Worm (Caenorhabditis elegans) whole organism, midembryonic: Measurements from ENCODE around the gene lsy-13.
A peak's percentile ranks its signal among the peaks of the same experiment; 100 is the strongest.
"Not testable (repeated sequence)": the region's sequence is repeated elsewhere in the genome, so short reads cannot be mapped to it uniquely, and the experiment has no call there.

Source experiments
- T22C8.4 ChIP-seq: fragments of 200-800 bp; sonication (Bioruptor generic); IDR thresholded peaks from 2 replicates; pipeline ENCODE4 v1.3.6; 2022; ENCODE audit warnings: missing genetic modification characterization, missing compliant biosample characterization
- cog-1 ChIP-seq: sonication (generic microtip); optimal IDR thresholded peaks from 2 replicates; lab custom pipeline; 2016; ENCODE audit warnings: missing genetic modification characterization, missing compliant biosample characterization
- flt-1 ChIP-seq: fragments of 200-800 bp; sonication (Bioruptor generic); IDR thresholded peaks from 2 replicates; pipeline ENCODE4 v1.3.6; 2022; ENCODE audit warnings: missing genetic modification characterization, missing compliant biosample characterization
- klf-2 ChIP-seq: fragments of 200-800 bp; sonication (Bioruptor generic); conservative IDR thresholded peaks from 2 replicates; pipeline ENCODE4 v1.3.6; 2022; ENCODE audit warnings: missing genetic modification reagents, missing genetic modification characterization, missing compliant biosample characterization
- med-1 ChIP-seq: sonication (generic microtip); optimal IDR thresholded peaks from 2 replicates; lab custom pipeline; 2017; ENCODE audit warnings: missing genetic modification characterization, mild to moderate bottlenecking, missing compliant biosample characterization, antibody characterized with exemption, missing genetic modification reagents; ENCODE audit not compliant: insufficient read depth
- ref-1 ChIP-seq: fragments of 200-800 bp; sonication (Bioruptor generic); conservative IDR thresholded peaks from 2 replicates; pipeline ENCODE4 v1.3.6; 2022; ENCODE audit warnings: missing genetic modification reagents, missing genetic modification characterization, missing compliant biosample characterization
- tab-1 ChIP-seq: fragments of 200-800 bp; sonication (Bioruptor generic); IDR thresholded peaks from 2 replicates; pipeline ENCODE4 v1.3.6; 2022; ENCODE audit warnings: missing genetic modification characterization, missing compliant biosample characterization
- ztf-23 ChIP-seq: fragments of 200-800 bp; sonication (Bioruptor generic); IDR thresholded peaks from 2 replicates; pipeline ENCODE4 v1.3.6; 2022; ENCODE audit warnings: missing genetic modification reagents, missing genetic modification characterization, missing compliant biosample characterization
- ztf-29 ChIP-seq: fragments of 200-800 bp; sonication (Bioruptor generic); IDR thresholded peaks from 2 replicates; pipeline ENCODE4 v1.3.6; 2022; ENCODE audit warnings: missing genetic modification reagents, missing genetic modification characterization, missing compliant biosample characterization

The lsy-13 gene

DNA sequence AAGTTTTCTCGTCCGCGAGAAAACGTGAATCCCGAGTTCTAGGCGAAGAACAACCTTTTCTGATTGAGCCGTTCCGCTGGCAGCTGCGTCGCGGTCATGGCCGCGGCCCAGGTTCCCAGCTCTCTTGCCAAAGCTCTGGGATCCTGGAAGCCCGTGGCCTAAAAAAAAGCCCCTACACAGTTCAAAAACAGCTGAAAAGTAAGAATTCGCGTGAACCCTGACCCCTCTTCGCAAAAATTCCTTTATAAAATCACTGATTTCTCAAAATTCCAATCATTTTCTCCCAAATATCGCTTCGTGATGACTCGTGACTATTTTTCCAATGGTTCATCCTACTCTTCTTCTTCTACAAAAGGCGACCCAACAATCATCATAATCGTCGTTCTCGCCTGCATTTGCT lies 3.6 kb downstream of the lsy-13 start, which contains the start of gene T06A10.107:
Gene T06A10.107, plus strand, starts transcription at position 301 of the 400 bp plus-strand sequence.
- TF ChIP-seq ref-1 (GFP tag; lab: Robert Waterston, UW) (no peak), klf-2 (GFP tag; lab: Robert Waterston, UW) (no peak), med-1 (GFP tag; lab: Kevin White, UChicago) (no peak), ztf-29 (GFP tag; lab: Robert Waterston, UW) (no peak), T22C8.4 (GFP tag; lab: Robert Waterston, UW) (no peak), tab-1 (no peak), cog-1 (tag; lab: Kevin White, UChicago) (no peak), ztf-23 (GFP tag; lab: Robert Waterston, UW) (no peak), flt-1 (GFP tag; lab: Robert Waterston, UW) (no peak)

DNA sequence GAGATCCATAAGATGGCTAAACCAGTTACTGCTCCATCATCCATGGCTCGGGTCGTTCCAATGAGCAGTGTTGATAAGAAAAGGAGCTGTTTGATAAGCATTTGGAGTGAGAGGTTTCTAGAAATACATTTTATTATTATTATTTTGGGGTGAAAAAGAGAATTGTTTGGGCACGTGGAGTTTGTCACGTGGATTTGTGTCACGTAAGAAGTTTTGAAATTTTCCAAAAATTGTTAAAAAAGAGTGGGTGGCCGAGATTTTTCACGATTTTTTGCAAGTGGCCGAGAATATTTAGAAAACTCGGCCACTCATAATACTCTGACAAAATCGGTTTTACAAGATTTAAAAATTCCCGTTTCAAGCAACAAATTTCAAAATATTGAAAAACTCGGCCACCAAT lies 5.2 kb downstream of the lsy-13 start, which contains the start of gene T06A10.106:
Gene T06A10.106, minus strand, starts transcription at position 101 of the 400 bp plus-strand sequence.
- no peak for TF ChIP-seq ztf-23 (GFP tag; lab: Robert Waterston, UW)
- TF ChIP-seq tab-1 = no peak
- no peak for TF ChIP-seq med-1 (GFP tag; lab: Kevin White, UChicago)
- no peak for TF ChIP-seq flt-1 (GFP tag; lab: Robert Waterston, UW)
- TF ChIP-seq klf-2 (GFP tag; lab: Robert Waterston, UW) = no peak
- TF ChIP-seq cog-1 (tag; lab: Kevin White, UChicago) = no peak
- no peak for TF ChIP-seq ref-1 (GFP tag; lab: Robert Waterston, UW)
- TF ChIP-seq ztf-29 (GFP tag; lab: Robert Waterston, UW) = no peak
- TF ChIP-seq T22C8.4 (GFP tag; lab: Robert Waterston, UW) = no peak

DNA sequence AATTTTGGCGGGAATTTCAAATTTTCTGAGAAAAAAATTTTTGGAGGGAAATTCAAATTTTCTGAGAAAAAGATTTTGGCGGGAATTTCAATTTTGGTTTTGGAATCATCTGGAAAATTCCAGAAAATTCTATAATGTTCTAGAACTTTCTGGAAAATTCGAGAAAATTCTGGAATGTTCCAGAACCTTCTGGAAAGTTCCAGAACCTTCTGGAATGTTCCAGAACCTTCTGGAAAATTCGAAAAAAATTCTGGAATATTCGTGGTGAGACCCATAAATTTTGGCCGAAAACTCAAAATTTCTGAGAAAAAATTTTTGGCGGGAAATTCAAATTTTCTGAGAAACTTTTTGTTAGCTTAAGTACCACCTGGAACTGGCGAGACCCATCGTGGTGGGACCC lies 18.7 kb downstream of the lsy-13 start:
- TF ChIP-seq flt-1 (GFP tag; lab: Robert Waterston, UW) = peak; percentile 89

DNA sequence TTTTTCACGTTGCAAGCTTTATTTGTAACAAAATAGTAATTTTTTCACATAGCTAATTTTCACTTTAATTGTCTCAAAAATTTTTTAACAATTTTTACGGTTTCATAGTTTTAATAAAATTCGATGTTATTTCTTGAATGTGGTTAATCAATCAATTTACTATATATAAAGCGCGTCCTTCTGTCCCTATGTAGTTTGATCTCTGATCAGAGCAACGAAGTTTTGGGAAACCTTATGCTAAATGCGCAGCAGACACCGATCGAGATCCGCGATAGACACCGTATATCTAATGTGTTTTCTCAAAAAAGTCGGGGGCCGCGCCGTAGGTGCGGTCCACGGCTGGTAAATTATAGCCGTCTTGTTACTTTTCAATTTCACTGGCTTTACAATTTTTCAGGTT lies 24.9 kb downstream of the lsy-13 start:
- TF ChIP-seq klf-2 (GFP tag; lab: Robert Waterston, UW) (no peak), tab-1 (no peak), T22C8.4 (GFP tag; lab: Robert Waterston, UW) (no peak), med-1 (GFP tag; lab: Kevin White, UChicago) (no peak), ztf-23 (GFP tag; lab: Robert Waterston, UW) (no peak), flt-1 (GFP tag; lab: Robert Waterston, UW) (no peak), cog-1 (tag; lab: Kevin White, UChicago) (no peak), ztf-29 (GFP tag; lab: Robert Waterston, UW) (no peak), ref-1 (GFP tag; lab: Robert Waterston, UW) (no peak)

DNA sequence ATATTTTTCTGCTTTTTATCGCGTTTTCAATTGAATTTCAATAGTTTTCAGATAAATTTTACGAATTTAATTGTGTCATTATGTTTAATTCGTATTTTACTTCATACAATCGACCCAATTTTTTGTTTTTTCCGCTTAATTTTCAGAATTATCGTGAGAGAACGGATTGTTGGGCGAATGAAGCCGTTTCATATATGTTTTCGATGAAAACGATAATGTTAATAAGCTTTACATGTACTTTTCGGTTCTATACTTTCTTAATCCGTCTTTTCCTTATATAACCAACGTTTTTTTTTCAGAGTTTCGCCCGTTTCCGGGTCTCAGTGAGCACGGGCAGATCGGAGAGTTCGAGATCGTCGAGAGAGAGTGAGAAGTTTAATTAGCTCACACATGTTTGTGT lies 31.6 kb downstream of the lsy-13 start, which contains the start of gene T06A10.2:
Gene T06A10.2, plus strand, starts transcription at position 301 of the 400 bp plus-strand sequence.
- not testable (repeated sequence) for TF ChIP-seq klf-2 (GFP tag; lab: Robert Waterston, UW); T22C8.4 (GFP tag; lab: Robert Waterston, UW); med-1 (GFP tag; lab: Kevin White, UChicago)

DNA sequence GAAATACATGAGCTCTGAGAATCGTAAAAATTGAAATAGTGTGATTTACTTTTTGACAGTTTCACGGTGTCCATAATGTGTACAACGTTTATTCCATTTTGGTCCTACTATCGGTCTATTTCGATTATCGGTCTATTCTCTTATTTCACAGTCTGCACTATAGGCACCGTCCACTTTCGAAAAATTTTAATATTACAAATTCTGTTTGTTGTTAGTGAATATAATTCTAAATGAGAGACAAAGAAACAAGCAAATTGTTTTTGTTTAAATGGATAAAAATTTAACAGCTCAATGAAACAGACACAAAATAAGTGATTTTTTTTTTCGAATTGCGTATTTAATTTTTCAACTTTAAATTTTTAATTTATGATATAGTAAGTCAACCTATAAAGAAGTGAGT lies 34.5 kb downstream of the lsy-13 start:
- TF ChIP-seq cog-1 (tag; lab: Kevin White, UChicago) = no peak
- TF ChIP-seq ztf-29 (GFP tag; lab: Robert Waterston, UW) = no peak
- no peak for TF ChIP-seq med-1 (GFP tag; lab: Kevin White, UChicago)
